Worm (Caenorhabditis elegans) whole organism, young adult: ENCODE data around the gene F48F7.3.

Experiments used
- C06A6.2 ChIP-seq: fragments of 200-800 bp; sonication (Bioruptor generic); conservative IDR thresholded peaks from 2 replicates; pipeline ENCODE4 v1.3.6; 2022; ENCODE audit warnings: missing genetic modification characterization, missing compliant biosample characterization
- F23B12.7 ChIP-seq: sonication (generic microtip); optimal IDR thresholded peaks from 2 replicates; lab custom pipeline; 2017; ENCODE audit warnings: missing genetic modification characterization, mild to moderate bottlenecking, missing compliant biosample characterization, antibody characterized with exemption, moderate library complexity; ENCODE audit not compliant: insufficient read depth
- F33H1.4 ChIP-seq: fragments of 200-800 bp; sonication (Bioruptor generic); IDR thresholded peaks from 2 replicates; pipeline ENCODE4 v1.3.6; 2022; ENCODE audit warnings: missing genetic modification reagents, missing genetic modification characterization, missing compliant biosample characterization
- F49E8.2 ChIP-seq: sonication (generic microtip); optimal IDR thresholded peaks from 3 replicates; lab custom pipeline; 2017; ENCODE audit warnings: missing genetic modification characterization, mild to moderate bottlenecking, missing compliant biosample characterization, antibody characterized with exemption, moderate library complexity; ENCODE audit not compliant: insufficient read depth
- F57C9.4 ChIP-seq: sonication (generic microtip); optimal IDR thresholded peaks from 2 replicates; lab custom pipeline; 2017; ENCODE audit warnings: mild to moderate bottlenecking, missing genetic modification characterization, missing compliant biosample characterization
- T07F8.4 ChIP-seq: sonication (generic microtip); optimal IDR thresholded peaks from 2 replicates; lab custom pipeline; 2016; ENCODE audit warnings: mild to moderate bottlenecking, missing genetic modification characterization, moderate library complexity, missing compliant biosample characterization
- Y53G8AR.9 ChIP-seq: fragments of 200-800 bp; sonication (Bioruptor generic); conservative IDR thresholded peaks from 2 replicates; pipeline ENCODE4 v1.3.6; 2022; ENCODE audit warnings: missing genetic modification reagents, missing genetic modification characterization, missing compliant biosample characterization
- Y56A3A.18 ChIP-seq: fragments of 200-800 bp; sonication (Bioruptor generic); IDR thresholded peaks from 2 replicates; pipeline ENCODE4 v1.3.6; 2022; ENCODE audit warnings: missing genetic modification reagents, missing genetic modification characterization, missing compliant biosample characterization
- Y67H2A.10 ChIP-seq: fragments of 200-800 bp; sonication (Bioruptor generic); conservative IDR thresholded peaks from 2 replicates; pipeline ENCODE4 v1.3.6; 2022; ENCODE audit warnings: missing genetic modification reagents, missing genetic modification characterization, missing compliant biosample characterization
- ZK185.1 ChIP-seq: sonication (generic microtip); optimal IDR thresholded peaks from 2 replicates; lab custom pipeline; 2016; ENCODE audit warnings: mild to moderate bottlenecking, missing genetic modification characterization, missing compliant biosample characterization; ENCODE audit not compliant: poor library complexity, severe bottlenecking
- akir-1 ChIP-seq: fragments of 200-800 bp; sonication (Bioruptor generic); optimal IDR thresholded peaks from 2 replicates; lab custom pipeline; 2018; ENCODE audit warnings: mild to moderate bottlenecking, missing genetic modification characterization, moderate library complexity, missing compliant biosample characterization
- aptf-2 ChIP-seq: fragments of 200-800 bp; sonication (Bioruptor generic); conservative IDR thresholded peaks from 2 replicates; pipeline ENCODE4 v1.3.6; 2022; ENCODE audit warnings: missing genetic modification reagents, missing genetic modification characterization, missing compliant biosample characterization
- atf-7 ChIP-seq: sonication (generic microtip); optimal IDR thresholded peaks from 2 replicates; lab custom pipeline; 2017; ENCODE audit warnings: mild to moderate bottlenecking, missing genetic modification characterization, missing compliant biosample characterization
- attf-5 ChIP-seq: fragments of 200-800 bp; sonication (Bioruptor generic); optimal IDR thresholded peaks from 2 replicates; lab custom pipeline; 2018; ENCODE audit warnings: mild to moderate bottlenecking, missing genetic modification characterization, missing compliant biosample characterization
- cebp-1 ChIP-seq, 2 experiments: fragments of 200-800 bp in 1 of 2; sonication (Bioruptor generic) in 1 of 2; sonication (generic microtip) in 1 of 2; IDR thresholded peaks in 1 of 2; optimal IDR thresholded peaks in 1 of 2; 2 replicates each; pipeline versions ENCODE4 v1.3.6 to Lab custom; 2017 to 2022; ENCODE audit warnings: missing compliant biosample characterization in 2 of 2, missing genetic modification characterization in 2 of 2, mild to moderate bottlenecking in 1 of 2, missing genetic modification reagents in 1 of 2, moderate library complexity in 1 of 2
- ceh-100 ChIP-seq: fragments of 200-800 bp; sonication (Bioruptor generic); IDR thresholded peaks from 2 replicates; pipeline ENCODE4 v1.3.6; 2022; ENCODE audit warnings: missing genetic modification reagents, missing genetic modification characterization, missing compliant biosample characterization
- ceh-40 ChIP-seq: fragments of 200-800 bp; sonication (Bioruptor generic); IDR thresholded peaks from 2 replicates; pipeline ENCODE4 v1.3.6; 2022; ENCODE audit warnings: missing genetic modification characterization, missing compliant biosample characterization
- ceh-79 ChIP-seq: sonication (generic microtip); optimal IDR thresholded peaks from 2 replicates; lab custom pipeline; 2017; ENCODE audit warnings: mild to moderate bottlenecking, missing genetic modification characterization, missing compliant biosample characterization
- ceh-91 ChIP-seq: fragments of 200-800 bp; sonication (Bioruptor generic); IDR thresholded peaks from 2 replicates; pipeline ENCODE4 v1.3.6; 2022; ENCODE audit warnings: missing genetic modification reagents, missing genetic modification characterization, missing compliant biosample characterization
- chd-7 ChIP-seq: sonication (generic microtip); optimal IDR thresholded peaks from 2 replicates; lab custom pipeline; 2016; ENCODE audit warnings: mild to moderate bottlenecking, missing genetic modification characterization, moderate library complexity, missing compliant biosample characterization
- dox-1 ChIP-seq: fragments of 200-800 bp; sonication (Bioruptor generic); IDR thresholded peaks from 2 replicates; pipeline ENCODE4 v1.3.6; 2022; ENCODE audit warnings: missing genetic modification reagents, missing genetic modification characterization, missing compliant biosample characterization
- egl-44 ChIP-seq: fragments of 200-800 bp; sonication (Bioruptor generic); IDR thresholded peaks from 2 replicates; pipeline ENCODE4 v1.3.6; 2022; ENCODE audit warnings: missing genetic modification reagents, missing genetic modification characterization, missing compliant biosample characterization
- ets-4 ChIP-seq: fragments of 200-800 bp; sonication (Bioruptor generic); optimal IDR thresholded peaks from 2 replicates; lab custom pipeline; 2018; ENCODE audit warnings: mild to moderate bottlenecking, missing genetic modification characterization, missing compliant biosample characterization
- fkh-3 ChIP-seq: sonication (generic microtip); optimal IDR thresholded peaks from 2 replicates; lab custom pipeline; 2016; ENCODE audit warnings: mild to moderate bottlenecking, missing genetic modification characterization, missing compliant biosample characterization
- gei-17 ChIP-seq: fragments of 200-800 bp; sonication (Bioruptor generic); optimal IDR thresholded peaks from 2 replicates; lab custom pipeline; 2018; ENCODE audit warnings: mild to moderate bottlenecking, missing genetic modification characterization, missing compliant biosample characterization
- hlh-26 ChIP-seq: fragments of 200-800 bp; sonication (Bioruptor generic); conservative IDR thresholded peaks from 2 replicates; pipeline ENCODE4 v1.3.6; 2022; ENCODE audit warnings: missing genetic modification reagents, missing genetic modification characterization, missing compliant biosample characterization
- hmg-20 ChIP-seq: fragments of 200-800 bp; sonication (Bioruptor generic); IDR thresholded peaks from 2 replicates; pipeline ENCODE4 v1.3.6; 2022; ENCODE audit warnings: missing genetic modification reagents, missing genetic modification characterization, missing compliant biosample characterization
- hrde-1 ChIP-seq: sonication (generic microtip); optimal IDR thresholded peaks from 2 replicates; lab custom pipeline; 2016; ENCODE audit warnings: missing genetic modification characterization, mild to moderate bottlenecking, missing compliant biosample characterization, moderate library complexity, missing genotype, missing genetic modification reagents, borderline replicate concordance
- lag-1 ChIP-seq: fragments of 200-800 bp; sonication (Bioruptor generic); IDR thresholded peaks from 2 replicates; pipeline ENCODE4 v1.3.6; 2022; ENCODE audit warnings: missing genetic modification reagents, missing genetic modification characterization, missing compliant biosample characterization
- let-607 ChIP-seq, 2 experiments: fragments of 200-800 bp in 1 of 2; sonication (Bioruptor generic) in 1 of 2; sonication (generic microtip) in 1 of 2; optimal IDR thresholded peaks; 2 replicates each; lab custom pipeline; 2016 to 2018; ENCODE audit warnings: mild to moderate bottlenecking in 2 of 2, missing compliant biosample characterization in 2 of 2, missing genetic modification characterization in 2 of 2, moderate library complexity in 2 of 2, missing genotype in 1 of 2
- madf-3 ChIP-seq: fragments of 200-800 bp; sonication (Bioruptor generic); IDR thresholded peaks from 2 replicates; pipeline ENCODE4 v1.3.6; 2022; ENCODE audit warnings: missing genetic modification reagents, missing genetic modification characterization, missing compliant biosample characterization
- madf-8 ChIP-seq: fragments of 200-800 bp; sonication (Bioruptor generic); conservative IDR thresholded peaks from 2 replicates; pipeline ENCODE4 v1.3.6; 2022; ENCODE audit warnings: missing genetic modification reagents, missing genetic modification characterization, missing compliant biosample characterization
- mcd-1 ChIP-seq: fragments of 200-800 bp; sonication (Bioruptor generic); IDR thresholded peaks from 2 replicates; pipeline ENCODE4 v1.3.6; 2022; ENCODE audit warnings: missing genetic modification reagents, missing genetic modification characterization, missing compliant biosample characterization
- nfya-1 ChIP-seq: sonication (generic microtip); optimal IDR thresholded peaks from 2 replicates; lab custom pipeline; 2017; ENCODE audit warnings: antibody characterized with exemption, missing compliant biosample characterization, missing genetic modification characterization, borderline replicate concordance; ENCODE audit not compliant: insufficient read depth
- nhr-27 ChIP-seq: fragments of 200-800 bp; sonication (Bioruptor generic); optimal IDR thresholded peaks from 2 replicates; lab custom pipeline; 2018; ENCODE audit warnings: mild to moderate bottlenecking, missing genetic modification characterization, moderate library complexity, missing compliant biosample characterization
- nhr-90 ChIP-seq: sonication (generic microtip); optimal IDR thresholded peaks from 2 replicates; lab custom pipeline; 2016; ENCODE audit warnings: missing genotype, mild to moderate bottlenecking, missing genetic modification characterization, missing compliant biosample characterization
- rcor-1 ChIP-seq: fragments of 200-800 bp; sonication (Bioruptor generic); IDR thresholded peaks from 2 replicates; pipeline ENCODE4 v1.3.6; 2022; ENCODE audit warnings: missing genetic modification reagents, missing genetic modification characterization, missing compliant biosample characterization
- repo-1 ChIP-seq: sonication (generic microtip); optimal IDR thresholded peaks from 2 replicates; lab custom pipeline; 2017; ENCODE audit warnings: mild to moderate bottlenecking, missing genetic modification characterization, missing compliant biosample characterization
- snpc-1.1 ChIP-seq: sonication (generic microtip); optimal IDR thresholded peaks from 2 replicates; lab custom pipeline; 2017; ENCODE audit warnings: missing genetic modification characterization, mild to moderate bottlenecking, missing compliant biosample characterization, antibody characterized with exemption, moderate library complexity, missing genotype, missing genetic modification reagents; ENCODE audit not compliant: insufficient read depth
- snpc-3.4 ChIP-seq: sonication (generic microtip); optimal IDR thresholded peaks from 2 replicates; lab custom pipeline; 2017; ENCODE audit warnings: missing genetic modification characterization, mild to moderate bottlenecking, missing compliant biosample characterization, antibody characterized with exemption, moderate library complexity, missing genotype, missing genetic modification reagents
- somi-1 ChIP-seq: fragments of 200-800 bp; sonication (Bioruptor generic); optimal IDR thresholded peaks from 2 replicates; lab custom pipeline; 2018; ENCODE audit warnings: mild to moderate bottlenecking, missing genetic modification characterization, missing compliant biosample characterization
- tbp1 ChIP-seq: fragments of 200-800 bp; sonication (Bioruptor generic); optimal IDR thresholded peaks from 2 replicates; lab custom pipeline; 2018; ENCODE audit warnings: mild to moderate bottlenecking, missing genetic modification characterization, missing compliant biosample characterization
- zfh-2 ChIP-seq: fragments of 200-800 bp; sonication (Bioruptor generic); conservative IDR thresholded peaks from 2 replicates; pipeline ENCODE4 v1.3.6; 2022; ENCODE audit warnings: missing genetic modification reagents, missing genetic modification characterization, missing compliant biosample characterization
- zim-3 ChIP-seq: sonication (generic microtip); optimal IDR thresholded peaks from 2 replicates; lab custom pipeline; 2017; ENCODE audit warnings: mild to moderate bottlenecking, missing genetic modification characterization, moderate library complexity, missing compliant biosample characterization
- ztf-3 ChIP-seq: fragments of 200-800 bp; sonication (Bioruptor generic); optimal IDR thresholded peaks from 2 replicates; lab custom pipeline; 2018; ENCODE audit warnings: mild to moderate bottlenecking, missing genetic modification characterization, missing compliant biosample characterization
- ztf-6 ChIP-seq: fragments of 200-800 bp; sonication (Bioruptor generic); IDR thresholded peaks from 2 replicates; pipeline ENCODE4 v1.3.6; 2022; ENCODE audit warnings: missing genetic modification reagents, missing genetic modification characterization, missing compliant biosample characterization

F48F7.3 gene

DNA sequence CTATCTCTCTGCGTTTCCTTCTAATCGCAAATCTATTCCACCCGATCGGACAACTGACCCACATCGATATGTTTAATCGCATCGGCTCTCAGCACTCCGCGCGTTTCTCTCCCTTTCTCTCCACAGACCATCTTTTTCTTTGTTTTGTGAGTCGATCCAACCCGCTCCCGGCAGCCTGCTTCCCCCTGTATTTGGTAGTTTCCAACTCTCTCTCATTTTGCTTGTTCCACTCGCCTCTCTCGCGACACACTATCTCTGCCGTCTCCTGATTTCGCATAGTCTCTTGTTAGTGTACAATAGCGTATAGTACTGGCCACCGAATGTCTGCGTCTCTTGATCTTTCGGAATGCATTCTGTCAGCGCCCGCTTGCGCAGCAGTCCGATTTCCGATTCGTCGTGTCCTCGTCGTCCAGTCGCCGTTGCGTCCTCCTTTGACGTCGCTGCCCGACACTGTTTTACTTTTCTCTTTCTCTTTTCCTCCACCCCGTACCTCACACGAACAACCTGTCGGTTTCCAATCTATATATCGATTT is 12.6 kb upstream of the F48F7.3 start (continued):
- TF ChIP-seq dox-1 (GFP tag; lab: Robert Waterston, UW): 0 out of 2 replicates have a peak, but pooled peaks have one; percentile 46
- no peak for TF ChIP-seq ceh-79 (tag; lab: Kevin White, UChicago)
- no peak for TF ChIP-seq cebp-1 (GFP tag; IDR thresholded peaks at IDR 0.05; lab: Robert Waterston, UW)
- TF ChIP-seq cebp-1 (tag; optimal IDR thresholded peaks at IDR 0.05; lab: Kevin White, UChicago): peak; percentile 56
- TF ChIP-seq ztf-3 (GFP tag; lab: Kevin White, UChicago): no peak
- TF ChIP-seq F23B12.7 (tag; lab: Kevin White, UChicago): no peak
- TF ChIP-seq somi-1 (GFP tag; lab: Kevin White, UChicago): no peak
- no peak for TF ChIP-seq hlh-26 (GFP tag; lab: Robert Waterston, UW)
- no peak for TF ChIP-seq nhr-90 (tag; lab: Kevin White, UChicago)
- TF ChIP-seq Y56A3A.18 (GFP tag; lab: Robert Waterston, UW): no peak
- TF ChIP-seq zfh-2 (GFP tag; lab: Robert Waterston, UW): peak; percentile 77
- TF ChIP-seq snpc-3.4 (tag; lab: Kevin White, UChicago): no peak
- peak; percentile 2 for TF ChIP-seq tbp1 (GFP tag; lab: Kevin White, UChicago)
- no peak for TF ChIP-seq ceh-91 (GFP tag; lab: Robert Waterston, UW)
- peak; percentile 5 for TF ChIP-seq gei-17 (GFP tag; lab: Kevin White, UChicago)
- no peak for TF ChIP-seq egl-44 (GFP tag; lab: Robert Waterston, UW)
- peak; percentile 43 for TF ChIP-seq ZK185.1 (tag; lab: Kevin White, UChicago)
- TF ChIP-seq F49E8.2: no peak
- no peak for TF ChIP-seq atf-7 (tag; lab: Kevin White, UChicago)
- no peak for TF ChIP-seq F33H1.4 (GFP tag; lab: Robert Waterston, UW)
- TF ChIP-seq attf-5 (GFP tag; lab: Kevin White, UChicago): no peak
- TF ChIP-seq chd-7 (tag; lab: Kevin White, UChicago): no peak
- TF ChIP-seq mcd-1: peak; percentile 29
- no peak for TF ChIP-seq F57C9.4
- TF ChIP-seq ets-4 (GFP tag; lab: Kevin White, UChicago): no peak
- TF ChIP-seq nhr-27 (tag; lab: Kevin White, UChicago): no peak
- TF ChIP-seq rcor-1: peak; percentile 42; the same call in 1 of the 2 replicates
- TF ChIP-seq akir-1 (GFP tag; lab: Kevin White, UChicago): no peak
- TF ChIP-seq snpc-1.1 (tag; lab: Kevin White, UChicago): no peak
- TF ChIP-seq Y53G8AR.9 (GFP tag; lab: Robert Waterston, UW): no peak
- TF ChIP-seq let-607 (tag; optimal IDR thresholded peaks at IDR 0.05; lab: Kevin White, UChicago): no peak
- TF ChIP-seq aptf-2 (GFP tag; lab: Robert Waterston, UW): no peak
- TF ChIP-seq hmg-20 (GFP tag; lab: Robert Waterston, UW): no peak
- TF ChIP-seq ztf-6 (GFP tag; lab: Robert Waterston, UW): no peak
- TF ChIP-seq hrde-1 (tag; lab: Kevin White, UChicago): no peak
- TF ChIP-seq C06A6.2 (GFP tag; lab: Robert Waterston, UW): no peak
- TF ChIP-seq Y67H2A.10: no peak
- no peak for TF ChIP-seq T07F8.4 (tag; lab: Kevin White, UChicago)
- no peak for TF ChIP-seq lag-1
- no peak for TF ChIP-seq madf-3 (GFP tag; lab: Robert Waterston, UW)
- no peak for TF ChIP-seq madf-8 (GFP tag; lab: Robert Waterston, UW)
- no peak for TF ChIP-seq nfya-1
- no peak for TF ChIP-seq fkh-3 (tag; lab: Kevin White, UChicago)
- TF ChIP-seq repo-1 (tag; lab: Kevin White, UChicago): no peak
- TF ChIP-seq ceh-40: no peak
- no peak for TF ChIP-seq ceh-100 (GFP tag; lab: Robert Waterston, UW)
- TF ChIP-seq zim-3 (tag; lab: Kevin White, UChicago): no peak
